Fruit fly (Drosophila melanogaster) Kc167 (cell line): ENCODE measurements around the gene CG7611.

ENCODE experiments used
- Myc ChIP-seq: fragments of >200 bp; optimal IDR thresholded peaks from 2 replicates; lab custom pipeline; 2017; ENCODE audit warnings: missing external identifiers
- Sin3A ChIP-seq: fragments of >200 bp; optimal IDR thresholded peaks from 2 replicates; lab custom pipeline; 2018; ENCODE audit warnings: missing external identifiers
- h ChIP-seq: fragments of >200 bp; optimal IDR thresholded peaks from 3 replicates; lab custom pipeline; 2018; ENCODE audit warnings: missing external identifiers
- insv ChIP-seq: fragments of >200 bp; optimal IDR thresholded peaks from 3 replicates; lab custom pipeline; 2018; ENCODE audit warnings: missing external identifiers
- psq ChIP-seq: fragments of >200 bp; optimal IDR thresholded peaks from 2 replicates; lab custom pipeline; 2017; ENCODE audit warnings: missing external identifiers
- ttk ChIP-seq: sonication (Bioruptor generic); optimal IDR thresholded peaks from 2 replicates; lab custom pipeline; 2017; ENCODE audit warnings: missing external identifiers

Gene CG7611

DNA sequence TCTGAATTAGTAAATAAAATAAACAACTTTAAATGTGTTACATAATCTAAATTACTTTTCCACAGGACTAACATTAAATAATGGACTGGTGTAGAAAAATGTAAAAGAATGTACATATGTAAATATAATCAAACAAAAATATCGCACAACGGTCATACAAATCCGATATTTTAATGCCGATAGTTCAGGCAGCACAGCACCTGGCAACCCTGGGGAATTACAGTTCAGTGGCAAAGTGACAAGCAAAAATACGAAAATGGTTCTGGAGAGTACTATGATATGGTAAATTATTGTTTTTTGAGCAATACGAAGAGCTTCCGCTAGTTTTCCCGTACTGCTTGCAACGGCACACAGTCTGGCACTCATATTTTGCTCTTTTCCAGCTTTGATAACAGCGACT is 13.9 kb downstream of the CG7611 start, which contains the start of gene Rpn10:
Rpn10 (plus strand) TSS at position 144 of the 400 bp plus-strand sequence.
- TF ChIP-seq ttk (lab: Kevin White, UChicago) (no peak), Myc (lab: Kevin White, UChicago) (no peak), insv (no peak), h (lab: Kevin White, UChicago) (no peak), psq (lab: Kevin White, UChicago) (no peak), Sin3A (lab: Kevin White, UChicago) (no peak)

DNA sequence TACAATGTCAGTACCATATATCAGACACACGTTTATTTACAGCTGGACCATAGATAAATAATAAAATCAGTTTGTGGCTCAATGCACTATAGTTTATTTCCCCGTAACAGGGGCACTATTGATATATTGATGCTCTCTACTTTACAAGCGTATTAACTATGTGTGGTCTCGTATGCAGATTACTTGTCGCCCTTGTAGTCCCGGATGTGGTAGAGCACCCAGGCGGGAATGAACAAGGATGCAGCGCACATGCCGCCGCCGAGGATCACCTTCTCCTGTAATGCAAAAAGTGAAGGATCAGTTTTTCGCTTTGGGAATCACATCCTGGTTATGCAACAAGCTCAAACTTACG is 15.9 kb downstream of the CG7611 start:
- TF ChIP-seq psq (lab: Kevin White, UChicago) (no peak), Myc (lab: Kevin White, UChicago) (no peak), Sin3A (lab: Kevin White, UChicago) (no peak), h (lab: Kevin White, UChicago) (no peak), ttk (lab: Kevin White, UChicago) (no peak), insv (no peak)

DNA sequence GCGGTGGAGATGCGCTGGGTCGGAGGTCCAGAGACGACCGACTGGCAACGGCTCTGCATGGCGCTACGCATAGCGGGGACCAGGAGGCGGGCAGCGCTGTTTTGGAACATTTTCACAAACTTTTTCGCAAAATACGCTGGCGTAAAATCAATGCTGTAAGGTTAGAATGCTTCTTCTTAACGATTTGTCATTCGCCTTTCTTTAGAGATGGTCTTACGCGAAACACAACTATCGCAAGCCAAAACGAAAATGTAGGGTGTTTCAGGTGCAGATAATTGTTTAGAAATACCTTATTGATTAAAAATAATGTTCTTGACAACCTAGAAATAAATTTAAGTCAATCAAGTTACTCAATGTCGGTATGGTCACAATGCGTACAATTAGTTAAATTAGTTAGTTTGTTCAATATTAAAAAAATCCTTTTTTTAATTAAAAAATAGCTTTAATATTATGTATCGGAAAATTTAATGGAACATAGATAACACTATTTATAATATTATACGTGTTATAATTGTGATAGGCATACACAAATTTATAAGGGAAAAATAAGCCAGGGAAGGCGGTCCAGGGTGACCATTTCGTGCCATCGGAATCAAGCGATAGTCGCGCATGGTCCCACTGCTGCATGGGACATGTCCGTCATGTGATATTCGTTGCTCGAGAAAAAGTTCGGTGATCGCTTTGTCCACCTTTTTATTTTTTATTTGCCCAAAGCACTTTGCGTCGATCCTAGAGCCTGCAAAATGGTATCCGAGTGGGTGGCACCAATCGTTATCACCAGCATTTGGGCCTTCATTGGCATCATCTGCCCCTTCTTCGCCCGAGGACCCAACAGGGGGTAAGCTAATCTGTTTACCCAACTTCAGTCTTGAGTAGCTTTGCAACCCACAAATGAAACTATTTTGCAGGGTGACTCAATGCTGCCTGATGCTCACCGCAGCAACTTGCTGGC is 16.5 kb downstream of the CG7611 start, which contains the start of the genes COX8 and VhaM9.7-b:
COX8 (minus strand) TSS at position 203 of the 952 bp plus-strand sequence.
VhaM9.7-b (plus strand) TSS at position 618 of the 952 bp plus-strand sequence.
- no peak for TF ChIP-seq ttk (lab: Kevin White, UChicago)
- TF ChIP-seq Sin3A (lab: Kevin White, UChicago): no peak

DNA sequence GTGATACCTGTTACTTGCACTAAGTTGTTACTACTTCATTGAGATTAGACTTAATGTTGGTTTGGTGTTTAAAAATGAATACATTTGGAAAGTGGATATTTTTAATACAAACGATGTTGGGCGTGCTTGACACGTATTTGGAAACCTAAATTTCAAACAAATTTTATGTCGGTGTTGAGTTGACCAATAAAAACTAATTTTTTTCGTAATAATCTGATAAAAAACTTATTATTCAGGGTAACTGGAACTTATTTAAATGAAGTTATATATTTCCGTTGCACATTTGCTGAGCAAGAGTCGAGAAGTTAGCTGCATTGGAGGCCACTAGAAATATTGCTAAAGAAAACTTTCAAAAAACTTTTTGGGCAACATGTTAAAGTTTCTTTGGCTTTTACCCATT is 19.1 kb downstream of the CG7611 start, which contains the start of gene CG33290:
CG33290 (plus strand) TSS at position 301 of the 400 bp plus-strand sequence.
- no peak for TF ChIP-seq ttk (lab: Kevin White, UChicago)
- TF ChIP-seq Sin3A (lab: Kevin White, UChicago): no peak
- TF ChIP-seq h (lab: Kevin White, UChicago): no peak
- no peak for TF ChIP-seq psq (lab: Kevin White, UChicago)
- TF ChIP-seq Myc (lab: Kevin White, UChicago): no peak
- TF ChIP-seq insv: no peak

DNA sequence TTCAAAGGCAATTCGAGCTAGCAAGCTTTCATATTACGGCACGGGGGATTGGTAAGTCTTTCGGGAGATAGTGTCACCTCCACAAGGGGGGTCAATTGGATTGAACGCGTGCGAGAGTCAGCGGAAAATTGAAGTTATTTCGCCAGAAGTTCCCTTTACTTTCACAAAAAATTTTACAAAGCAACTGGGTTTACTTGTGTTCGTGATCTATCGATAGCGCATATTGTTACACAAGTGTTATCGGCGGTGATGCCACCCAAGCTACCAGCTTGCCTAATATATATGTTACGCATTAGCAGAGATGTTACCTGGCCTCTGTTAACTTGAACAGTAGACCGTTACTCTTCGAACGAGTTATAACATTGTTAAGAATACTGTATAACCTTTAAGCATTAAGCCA is 31.8 kb downstream of the CG7611 start, which contains the start of gene Wnk:
Wnk (minus strand) TSS at position 177 of the 400 bp plus-strand sequence.
- TF ChIP-seq insv (no peak), Myc (lab: Kevin White, UChicago) (no peak), psq (lab: Kevin White, UChicago) (no peak), ttk (lab: Kevin White, UChicago) (no peak), Sin3A (lab: Kevin White, UChicago) (no peak), h (lab: Kevin White, UChicago) (no peak)

DNA sequence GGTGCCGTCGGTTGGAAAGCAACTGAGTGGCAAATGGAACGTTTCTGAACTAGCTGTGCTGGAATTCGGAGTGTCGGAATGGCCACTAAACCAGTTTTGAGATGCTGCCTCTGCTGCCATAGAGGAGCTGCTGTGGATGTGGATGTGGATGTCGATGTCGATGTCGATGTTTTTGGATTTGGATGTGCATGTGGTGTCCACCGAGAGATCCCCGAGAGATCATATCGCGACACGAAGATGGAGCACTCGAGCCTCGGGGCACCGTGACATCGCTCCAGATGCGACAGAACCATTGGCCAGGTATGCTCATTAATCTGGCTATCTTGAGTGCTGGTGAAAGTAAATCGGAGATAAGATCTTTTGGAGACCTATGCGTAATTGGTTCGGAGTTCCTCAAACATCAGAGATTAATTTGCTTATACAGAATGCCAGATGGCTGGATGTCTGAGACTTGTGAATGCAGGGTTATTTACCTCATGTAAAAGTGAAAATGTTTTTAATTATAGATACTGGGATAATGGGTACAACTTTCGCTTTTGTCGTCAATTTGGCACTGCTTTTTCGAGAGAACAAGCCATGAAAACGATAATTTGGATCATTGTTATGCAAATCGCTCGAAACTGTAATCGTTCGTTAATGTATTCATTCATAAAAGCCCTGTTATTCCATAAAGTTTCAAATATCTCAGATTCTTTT is 35.3 kb downstream of the CG7611 start, which contains the start of gene CG7173:
CG7173 (minus strand) TSS at position 51 of the 696 bp plus-strand sequence.
- no peak for TF ChIP-seq Myc (lab: Kevin White, UChicago)
- TF ChIP-seq ttk (lab: Kevin White, UChicago): no peak
- TF ChIP-seq insv: no peak
- no peak for TF ChIP-seq h (lab: Kevin White, UChicago)
- no peak for TF ChIP-seq psq (lab: Kevin White, UChicago)
- no peak for TF ChIP-seq Sin3A (lab: Kevin White, UChicago)

DNA sequence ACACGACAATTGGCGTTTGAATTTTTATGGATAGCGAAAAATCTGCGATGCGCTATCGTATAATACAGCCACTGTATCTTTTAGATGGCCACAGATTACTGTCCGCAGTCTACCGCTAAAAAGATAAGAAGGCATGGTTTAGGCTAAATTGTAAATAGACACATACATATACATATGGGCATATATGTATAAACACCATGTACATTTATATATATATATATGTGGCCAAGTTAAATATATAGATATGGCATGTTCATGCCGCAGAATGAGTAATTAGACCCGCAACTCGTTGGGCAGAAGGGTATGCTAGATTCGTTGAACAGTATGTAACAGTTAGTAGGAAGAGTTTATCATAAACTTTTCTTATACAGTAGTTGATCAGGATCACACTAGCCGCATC is 39.1 kb downstream of the CG7611 start, which contains the start of gene CapaR:
CapaR (minus strand) TSS at position 101 of the 400 bp plus-strand sequence.
- TF ChIP-seq Sin3A (lab: Kevin White, UChicago): no peak
- no peak for TF ChIP-seq h (lab: Kevin White, UChicago)
- TF ChIP-seq psq (lab: Kevin White, UChicago): no peak
- no peak for TF ChIP-seq ttk (lab: Kevin White, UChicago)
- TF ChIP-seq Myc (lab: Kevin White, UChicago): no peak
- no peak for TF ChIP-seq insv

DNA sequence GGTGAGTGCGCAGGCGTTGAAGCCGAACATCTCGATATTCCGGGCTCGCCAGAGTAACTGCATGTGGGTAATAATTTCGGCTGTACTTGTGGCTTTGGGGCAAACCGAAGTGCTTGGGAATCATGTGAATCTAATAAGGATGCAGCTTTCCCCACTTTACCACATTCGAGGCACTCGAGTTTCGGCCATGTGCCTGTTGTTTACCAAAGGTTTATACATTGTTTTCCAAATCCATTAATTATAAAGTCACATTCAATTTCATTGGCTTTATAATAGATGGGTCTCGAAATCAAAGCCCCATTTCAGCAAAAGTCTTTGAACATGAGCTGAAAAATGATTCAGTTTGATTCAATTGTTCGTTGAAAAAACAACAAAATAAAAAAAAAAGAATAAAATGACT is 42.1 kb downstream of the CG7611 start, which contains the start of gene CG7634:
CG7634 (plus strand) TSS at position 301 of the 400 bp plus-strand sequence.
- TF ChIP-seq Myc (lab: Kevin White, UChicago): no peak
- TF ChIP-seq Sin3A (lab: Kevin White, UChicago): no peak
- TF ChIP-seq insv: no peak
- TF ChIP-seq psq (lab: Kevin White, UChicago): no peak
- no peak for TF ChIP-seq ttk (lab: Kevin White, UChicago)
- no peak for TF ChIP-seq h (lab: Kevin White, UChicago)

DNA sequence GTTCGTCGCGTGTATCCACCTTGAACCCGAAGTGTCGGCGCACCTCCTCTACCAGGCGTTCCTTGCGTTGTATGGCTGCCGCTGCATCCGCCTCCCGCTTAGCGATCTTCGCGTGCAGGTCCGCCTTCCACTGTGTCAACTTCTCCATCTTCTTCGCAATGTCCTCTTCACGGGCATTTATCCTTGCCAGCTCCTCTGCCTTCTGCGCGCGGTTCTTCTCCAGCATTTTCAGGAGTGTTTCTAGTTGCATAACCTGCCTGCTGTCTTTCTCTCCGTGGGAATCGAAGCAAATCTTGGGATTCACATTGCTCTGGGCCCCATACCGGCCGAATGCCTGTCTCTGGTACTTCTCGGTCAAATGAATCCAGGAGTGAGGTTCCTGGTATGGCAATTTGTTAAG is 45.3 kb downstream of the CG7611 start:
- TF ChIP-seq psq (lab: Kevin White, UChicago): no peak
- TF ChIP-seq Sin3A (lab: Kevin White, UChicago): no peak
- TF ChIP-seq insv: no peak
- no peak for TF ChIP-seq ttk (lab: Kevin White, UChicago)
- no peak for TF ChIP-seq Myc (lab: Kevin White, UChicago)
- no peak for TF ChIP-seq h (lab: Kevin White, UChicago)

DNA sequence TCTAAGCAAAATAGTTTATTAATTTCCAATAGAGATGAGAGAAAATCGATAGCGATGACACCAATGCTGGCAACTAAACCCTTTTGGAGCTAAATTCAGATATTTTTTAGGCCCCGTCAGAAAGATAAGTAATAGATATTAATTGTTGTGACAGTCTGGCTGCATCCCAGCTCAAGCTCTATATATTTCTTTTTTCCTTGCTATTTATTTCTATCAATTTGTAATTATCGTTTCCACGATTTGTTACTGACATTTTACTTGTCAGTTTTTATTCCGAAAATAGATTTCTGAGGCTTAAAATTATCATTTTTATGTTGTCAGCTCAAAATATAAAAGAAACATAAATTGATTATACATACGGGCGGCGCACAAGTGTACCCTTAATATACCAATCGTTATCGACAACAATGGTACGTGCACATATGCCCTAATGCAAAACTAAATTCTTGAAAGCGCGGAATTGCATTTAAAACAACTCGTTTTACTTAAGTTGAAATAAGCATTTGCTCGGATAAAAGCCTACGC is 45.9 kb downstream of the CG7611 start, which contains the start of the genes CRIF and SMC5:
CRIF (minus strand) TSS at position 51 of the 525 bp plus-strand sequence.
SMC5 (plus strand) TSS at position 329 of the 525 bp plus-strand sequence.
- no peak for TF ChIP-seq insv
- no peak for TF ChIP-seq h (lab: Kevin White, UChicago)
- TF ChIP-seq psq (lab: Kevin White, UChicago): no peak
- TF ChIP-seq Myc (lab: Kevin White, UChicago): no peak
- no peak for TF ChIP-seq ttk (lab: Kevin White, UChicago)
- TF ChIP-seq Sin3A (lab: Kevin White, UChicago): no peak
